Fruit fly (Drosophila melanogaster): ENCODE measurements around the gene Dh31.

dm6 chr2L:8522781-8523180 lies 16.1 kb upstream of the Dh31 start:
- TF ChIP-seq EcR (GFP tag; optimal IDR thresholded peaks at IDR 0.05) = no peak
- no peak for TF ChIP-seq CG12605 (GFP tag; IDR thresholded peaks at IDR 0.05)
- no peak for TF ChIP-seq rn (GFP tag; IDR thresholded peaks at IDR 0.05)
- no peak for TF ChIP-seq CG15710 (tag; optimal IDR thresholded peaks at IDR 0.05)
- no peak for TF ChIP-seq CG8301 (tag; optimal IDR thresholded peaks at IDR 0.05)
- TF ChIP-seq CG34367 (tag; optimal IDR thresholded peaks at IDR 0.05) = no peak
- no peak for TF ChIP-seq CG4496 (GFP tag; IDR thresholded peaks at IDR 0.05)
- no peak for TF ChIP-seq Snoo (tag; optimal IDR thresholded peaks at IDR 0.05)

All from whole organism, pupa.